Worm (Caenorhabditis elegans): ENCODE results near the gene nhr-178.

The nhr-178 gene

DNA sequence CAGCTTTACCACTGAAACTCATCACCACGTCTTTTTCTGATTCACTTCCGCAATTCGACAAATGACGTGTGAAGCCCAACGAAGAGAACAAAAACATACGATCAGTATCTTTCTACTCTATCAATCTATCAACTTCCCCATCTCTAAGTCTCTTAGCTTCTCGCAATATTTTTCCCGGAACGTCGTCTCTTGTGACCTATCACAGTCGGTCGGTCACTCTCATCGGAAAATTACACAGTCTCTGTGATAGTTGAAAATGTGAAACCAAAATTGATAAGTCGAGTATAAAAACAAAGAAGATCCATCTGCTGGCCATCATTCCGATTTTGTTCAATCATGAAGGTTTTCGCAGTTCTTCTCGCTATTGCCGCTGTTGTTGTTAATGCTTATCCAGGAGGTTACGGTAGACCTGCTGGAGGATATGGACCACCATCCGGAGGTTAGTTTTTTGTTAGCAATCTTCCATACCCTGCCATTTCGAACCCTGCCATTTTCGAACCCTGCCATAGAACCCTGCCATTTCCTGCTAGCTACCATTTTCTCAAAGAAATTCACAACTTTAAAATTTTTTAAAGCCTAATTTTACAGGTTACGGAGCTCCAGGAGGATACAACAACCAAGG, 13.8 kb downstream of the nhr-178 start, which contains the start of gene F16B4.4 (continued):
- no peak for TF ChIP-seq daf-16 (GFP tag; optimal IDR thresholded peaks at IDR 0.05)
- no peak for TF ChIP-seq daf-16 (tag; optimal IDR thresholded peaks at IDR 0.05)
- TF ChIP-seq nhr-10 (tag; optimal IDR thresholded peaks at IDR 0.05) = peak; percentile 70
- TF ChIP-seq duxl-1 (tag; optimal IDR thresholded peaks at IDR 0.05; ENCODE audit: poor library complexity) = no peak
- TF ChIP-seq fos-1 (tag; optimal IDR thresholded peaks at IDR 0.05) = no peak
- peak; percentile 59 for TF ChIP-seq hlh-11 (tag; optimal IDR thresholded peaks at IDR 0.05)
- TF ChIP-seq daf-8 (GFP tag; IDR thresholded peaks at IDR 0.05) = no peak
- TF ChIP-seq mxl-3 (GFP tag; optimal IDR thresholded peaks at IDR 0.05) = peak; percentile 55

DNA sequence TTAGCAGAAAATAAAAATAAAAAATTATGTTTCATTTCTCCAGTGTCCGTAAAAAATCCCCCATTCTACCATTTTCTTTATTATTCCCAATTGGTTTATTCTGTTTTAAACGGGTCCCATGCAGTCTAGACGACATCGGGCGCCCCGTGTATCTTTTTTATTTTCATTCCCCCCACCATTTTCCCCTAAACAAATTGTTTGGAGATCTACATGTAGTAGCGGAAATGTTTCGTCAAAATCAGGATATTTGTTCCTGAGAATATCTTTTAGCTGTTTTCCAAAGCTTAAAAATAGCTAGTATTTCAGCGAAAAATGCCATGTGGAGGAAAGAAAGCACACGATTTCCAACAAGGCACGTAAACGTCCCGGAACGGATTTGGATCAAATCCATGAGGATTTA, 19.6 kb downstream of the nhr-178 start, which contains the start of gene F16B4.5:
F16B4.5 (plus strand) TSS at position 301 of the 400 bp plus-strand sequence.
- TF ChIP-seq nhr-76 (tag; optimal IDR thresholded peaks at IDR 0.05) (no peak), nhr-6 (tag; optimal IDR thresholded peaks at IDR 0.05) (no peak), ces-1 (GFP tag; optimal IDR thresholded peaks at IDR 0.05) (no peak), sdz-12 (GFP tag; optimal IDR thresholded peaks at IDR 0.05) (no peak), Y48G9A.11 (GFP tag; IDR thresholded peaks at IDR 0.05) (no peak), nhr-11 (tag; optimal IDR thresholded peaks at IDR 0.05) (no peak), madf-5 (GFP tag; IDR thresholded peaks at IDR 0.05) (no peak)

DNA sequence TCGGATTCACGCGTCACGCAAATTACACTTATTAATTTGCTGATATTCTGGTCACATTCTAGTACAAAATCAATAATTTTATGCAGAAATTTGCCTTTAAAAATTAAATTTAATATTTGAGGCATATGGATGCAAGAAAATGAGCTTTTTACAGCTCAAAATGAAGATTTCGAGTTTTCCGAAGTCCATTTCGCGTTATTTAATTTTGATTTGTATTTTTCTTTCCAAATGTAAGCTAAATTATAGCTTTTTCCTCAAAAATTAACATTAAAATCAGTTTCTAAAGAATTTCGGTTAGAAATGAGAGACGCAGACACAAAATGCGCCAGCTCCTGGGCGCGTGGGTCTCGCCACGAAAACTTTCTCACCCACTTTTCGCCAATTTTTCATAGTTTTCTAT, 20.8 kb downstream of the nhr-178 start, which contains the start of gene F16B4.6:
F16B4.6 (plus strand) TSS at position 301 of the 400 bp plus-strand sequence.
- no peak for TF ChIP-seq skn-1 (tag; optimal IDR thresholded peaks at IDR 0.05)
- no peak for TF ChIP-seq lim-7 (GFP tag; IDR thresholded peaks at IDR 0.05)
- no peak for TF ChIP-seq ceh-44 (GFP tag; IDR thresholded peaks at IDR 0.05)
- no peak for TF ChIP-seq spr-3 (GFP tag; optimal IDR thresholded peaks at IDR 0.05)
- no peak for TF ChIP-seq hmg-1.1 (GFP tag; IDR thresholded peaks at IDR 0.05)
- TF ChIP-seq fkh-10 (GFP tag; optimal IDR thresholded peaks at IDR 0.05) = no peak
- no peak for TF ChIP-seq Y75B8A.6 (GFP tag; IDR thresholded peaks at IDR 0.05)

DNA sequence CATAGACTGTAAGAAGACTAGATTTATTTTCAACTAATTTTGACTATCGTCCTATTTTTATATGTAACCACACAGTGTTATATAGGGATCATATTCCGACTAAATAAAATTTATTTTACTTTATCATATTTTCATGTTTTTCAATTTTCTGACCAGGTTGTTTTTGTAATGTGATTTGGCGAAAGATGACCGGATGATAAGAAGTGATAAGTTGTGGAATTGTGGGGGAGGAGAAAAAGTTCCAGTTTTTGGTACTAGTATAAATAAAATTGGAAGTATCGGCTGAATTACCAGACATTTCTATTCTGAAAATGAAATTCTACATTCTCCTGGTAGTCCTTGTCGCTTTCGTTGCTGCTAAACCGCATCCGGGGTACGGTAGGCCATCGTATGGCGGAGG, 22.3 kb downstream of the nhr-178 start, which contains the start of gene F16B4.7:
F16B4.7 (plus strand) TSS at position 301 of the 400 bp plus-strand sequence.
- TF ChIP-seq unc-62 (GFP tag; optimal IDR thresholded peaks at IDR 0.05 in 1 of 2) (peak in 1 of 2 experiments; percentile 31), unc-62 (tag; optimal IDR thresholded peaks at IDR 0.05) (no peak), dmd-9 (GFP tag; IDR thresholded peaks at IDR 0.05) (no peak), lin-13 (GFP tag; optimal IDR thresholded peaks at IDR 0.05) (no peak), ama-1 (optimal IDR thresholded peaks at IDR 0.05) (no peak), F49E8.2 (tag; optimal IDR thresholded peaks at IDR 0.05; ENCODE audit: borderline replicate concordance) (no peak), Y48G9A.11 (GFP tag; IDR thresholded peaks at IDR 0.05) (no peak), lin-39 (tag; optimal IDR thresholded peaks at IDR 0.05) (no peak), nhr-48 (tag; optimal IDR thresholded peaks at IDR 0.05) (no peak)

DNA sequence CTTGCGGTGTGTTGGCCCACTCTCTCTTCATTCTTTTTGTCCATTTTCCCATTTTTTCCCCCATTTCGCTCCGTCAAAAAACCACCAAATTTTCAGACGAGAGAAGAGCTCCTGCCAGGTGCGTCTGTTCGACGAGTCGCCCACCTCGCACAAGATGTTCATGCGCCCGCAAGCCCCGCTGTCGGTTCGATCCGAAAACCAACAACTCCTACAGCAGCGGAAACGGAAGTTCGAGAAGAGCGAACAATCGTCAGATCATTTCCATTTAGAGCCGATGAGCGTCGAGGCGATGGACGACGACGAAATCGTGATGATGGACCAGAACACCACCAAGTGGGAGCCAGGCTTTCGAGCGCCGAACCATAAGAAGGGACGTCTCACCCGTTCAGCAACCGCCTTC, 24.5 kb downstream of the nhr-178 start:
- no peak for TF ChIP-seq mep-1 (tag; optimal IDR thresholded peaks at IDR 0.05)
- TF ChIP-seq set-16 (GFP tag; IDR thresholded peaks at IDR 0.05) = peak; percentile 56; the same call in 1 of the 2 replicates
- no peak for TF ChIP-seq snpc-1.2 (GFP tag; IDR thresholded peaks at IDR 0.05)

DNA sequence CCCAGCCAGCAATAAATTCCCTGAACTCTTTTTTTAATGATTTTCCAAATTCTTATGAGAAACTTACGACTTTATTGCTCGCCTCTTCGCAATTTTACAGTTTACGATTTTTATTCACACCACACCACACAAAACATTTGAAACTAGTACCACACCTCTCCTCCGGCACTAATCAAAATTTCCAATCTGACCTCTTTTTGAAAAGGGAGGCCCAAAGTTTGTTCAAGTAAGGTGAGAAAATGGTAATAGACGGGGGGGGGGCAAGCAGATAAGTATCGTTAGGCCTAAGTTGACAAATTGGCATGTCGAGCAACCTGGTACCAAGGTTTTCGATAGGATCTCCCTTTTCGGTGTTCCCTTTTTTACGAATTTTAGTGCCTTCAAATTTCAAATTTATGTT, 28.0 kb downstream of the nhr-178 start:
- TF ChIP-seq nhr-76 (tag; optimal IDR thresholded peaks at IDR 0.05) (no peak), Y105C5A.15 (GFP tag; IDR thresholded peaks at IDR 0.05) (no peak), nhr-237 (tag; optimal IDR thresholded peaks at IDR 0.05) (no peak), arid-1 (GFP tag; conservative IDR thresholded peaks at IDR 0.05) (no peak), duxl-1 (tag; optimal IDR thresholded peaks at IDR 0.05; ENCODE audit: poor library complexity) (no peak), ceh-62 (tag; optimal IDR thresholded peaks at IDR 0.05) (no peak), nhr-41 (GFP tag; IDR thresholded peaks at IDR 0.05) (no peak)

Data from whole organism, L4 larva.